Worm (Caenorhabditis elegans): ENCODE measurements around the gene pgm-1.

Gene pgm-1

ce11 chrII:4934954-4935353, 45.7 kb downstream of the pgm-1 start, which contains the start of gene gst-30:
Gene gst-30 (minus strand): TSS chrII:4935054.
- TF ChIP-seq F44E2.7 (GFP tag; IDR thresholded peaks at IDR 0.05) (no peak), Y48G9A.11 (GFP tag; IDR thresholded peaks at IDR 0.05) (no peak), daf-12 (tag; optimal IDR thresholded peaks at IDR 0.05) (no peak), aha-1 (tag) (no peak), F10B5.3 (tag; optimal IDR thresholded peaks at IDR 0.05) (no peak), set-16 (GFP tag; IDR thresholded peaks at IDR 0.05) (no peak), F49E8.2 (tag; optimal IDR thresholded peaks at IDR 0.05; ENCODE audit: borderline replicate concordance) (no peak), arid-1 (GFP tag; conservative IDR thresholded peaks at IDR 0.05) (no peak), ceh-28 (tag; optimal IDR thresholded peaks at IDR 0.05) (no peak), jun-1 (tag; optimal IDR thresholded peaks at IDR 0.05) (no peak), ceh-82 (tag; optimal IDR thresholded peaks at IDR 0.05) (no peak), F37D6.2 (tag; optimal IDR thresholded peaks at IDR 0.05) (no peak), F26F4.8 (GFP tag; conservative IDR thresholded peaks at IDR 0.05) (no peak)

ce11 chrII:4935518-4935917, 46.3 kb downstream of the pgm-1 start, which contains the start of gene ZK546.5:
Gene ZK546.5 (plus strand): TSS chrII:4935818.
- peak; percentile 24 for TF ChIP-seq aha-1 (tag)
- TF ChIP-seq lin-39 (tag; optimal IDR thresholded peaks at IDR 0.05): no peak
- no peak for TF ChIP-seq nhr-76 (tag; optimal IDR thresholded peaks at IDR 0.05)
- no peak for TF ChIP-seq daf-12 (tag; optimal IDR thresholded peaks at IDR 0.05)
- TF ChIP-seq cey-2 (tag; optimal IDR thresholded peaks at IDR 0.05; ENCODE audit: borderline replicate concordance, insufficient read depth): no peak
- TF ChIP-seq unc-130 (GFP tag; optimal IDR thresholded peaks at IDR 0.05): no peak
- no peak for TF ChIP-seq skn-1 (tag; optimal IDR thresholded peaks at IDR 0.05)
- TF ChIP-seq lin-38 (GFP tag; IDR thresholded peaks at IDR 0.05): peak; percentile 60
- TF ChIP-seq Y75B8A.6 (GFP tag; IDR thresholded peaks at IDR 0.05): no peak

ce11 chrII:4937743-4938142, 48.5 kb downstream of the pgm-1 start, which contains the start of gene ZK546.4:
Gene ZK546.4 (plus strand): TSS chrII:4938043.
- TF ChIP-seq zip-11 (GFP tag; IDR thresholded peaks at IDR 0.05) (no peak), dmd-9 (GFP tag; IDR thresholded peaks at IDR 0.05) (no peak), ctbp-1 (GFP tag; IDR thresholded peaks at IDR 0.05) (no peak), egl-43 (GFP tag; IDR thresholded peaks at IDR 0.05) (no peak), nhr-111 (GFP tag; optimal IDR thresholded peaks at IDR 0.05) (no peak)

Data from whole organism, L4 larva.